Worm (Caenorhabditis elegans): ENCODE measurements around the gene molo-1.

The molo-1 gene

ce11 chrIII:5591668-5592149 lies 17.9 kb downstream of the molo-1 start, which contains the start of the genes ddx-15 and ucr-1 (continued):
- TF ChIP-seq ztf-28 (GFP tag; IDR thresholded peaks at IDR 0.05) (no peak), dpff-1 (tag; optimal IDR thresholded peaks at IDR 0.05) (no peak), lsy-27 (tag; optimal IDR thresholded peaks at IDR 0.05; ENCODE audit: borderline replicate concordance, insufficient read depth) (no peak), him-1 (tag; optimal IDR thresholded peaks at IDR 0.05) (no peak), nfya-1 (tag; optimal IDR thresholded peaks at IDR 0.05; ENCODE audit: borderline replicate concordance, insufficient read depth) (no peak), aptf-2 (GFP tag; conservative IDR thresholded peaks at IDR 0.05) (no peak), sdz-38 (tag; optimal IDR thresholded peaks at IDR 0.05) (no peak), atf-7 (tag; optimal IDR thresholded peaks at IDR 0.05) (no peak), egl-44 (GFP tag; IDR thresholded peaks at IDR 0.05) (no peak), zim-3 (tag; optimal IDR thresholded peaks at IDR 0.05) (no peak), dox-1 (GFP tag; IDR thresholded peaks at IDR 0.05) (peak; percentile 66), dpl-1 (GFP tag; optimal IDR thresholded peaks at IDR 0.05) (peak; percentile 53), pbrm-1 (GFP tag; IDR thresholded peaks at IDR 0.05) (peak; percentile 59; the same call in 1 of the 2 replicates), K12H6.12 (tag; optimal IDR thresholded peaks at IDR 0.05) (no peak), lin-40 (tag; optimal IDR thresholded peaks at IDR 0.05) (no peak), let-526 (GFP tag; IDR thresholded peaks at IDR 0.05) (no peak), ceh-40 (GFP tag; IDR thresholded peaks at IDR 0.05) (no peak), madf-10 (tag; optimal IDR thresholded peaks at IDR 0.05) (no peak), egl-18 (GFP tag; IDR thresholded peaks at IDR 0.05) (no peak), hmg-1.2 (GFP tag; IDR thresholded peaks at IDR 0.05) (peak; percentile 86), Y95B8A.8 (GFP tag; IDR thresholded peaks at IDR 0.05) (no peak), zfh-2 (GFP tag; conservative IDR thresholded peaks at IDR 0.05) (no peak), tlf-1 (GFP tag; optimal IDR thresholded peaks at IDR 0.05) (no peak), bed-2 (GFP tag; IDR thresholded peaks at IDR 0.05) (no peak), rec-8 (tag; optimal IDR thresholded peaks at IDR 0.05) (no peak), K11D2.4 (GFP tag; IDR thresholded peaks at IDR 0.05) (no peak), mel-28 (tag; optimal IDR thresholded peaks at IDR 0.05; ENCODE audit: borderline replicate concordance) (no peak), madf-6 (GFP tag; IDR thresholded peaks at IDR 0.05) (peak; percentile 79), hrde-1 (tag; optimal IDR thresholded peaks at IDR 0.05; ENCODE audit: borderline replicate concordance) (no peak), nhr-90 (tag; optimal IDR thresholded peaks at IDR 0.05) (no peak), snpc-4 (GFP tag; optimal IDR thresholded peaks at IDR 0.05) (no peak), snpc-4 (tag; optimal IDR thresholded peaks at IDR 0.05) (peak in 2 of 4 experiments; percentile 1 to 45), snpc-3.4 (tag; optimal IDR thresholded peaks at IDR 0.05) (peak; percentile 56), F23B12.7 (tag; optimal IDR thresholded peaks at IDR 0.05; ENCODE audit: insufficient read depth) (peak; percentile 47), F22D6.2 (tag; optimal IDR thresholded peaks at IDR 0.05) (no peak), ceh-58 (GFP tag; IDR thresholded peaks at IDR 0.05) (no peak), rpc-1 (optimal IDR thresholded peaks at IDR 0.05) (no peak), rpc-1 (tag; optimal IDR thresholded peaks at IDR 0.05) (no peak), pha-4 (tag; optimal IDR thresholded peaks at IDR 0.05) (no peak), ekl-4 (GFP tag; IDR thresholded peaks at IDR 0.05) (no peak), hlh-26 (GFP tag; conservative IDR thresholded peaks at IDR 0.05) (no peak), C06A6.2 (GFP tag; conservative IDR thresholded peaks at IDR 0.05) (no peak), egrh-3 (GFP tag; IDR thresholded peaks at IDR 0.05) (no peak), nhr-27 (tag; optimal IDR thresholded peaks at IDR 0.05) (no peak), C17E4.6 (GFP tag; IDR thresholded peaks at IDR 0.05) (no peak), lsl-1 (GFP tag; optimal IDR thresholded peaks at IDR 0.05) (peak; percentile 66), lin-54 (GFP tag; optimal IDR thresholded peaks at IDR 0.05) (peak; percentile 64)

All from whole organism, young adult.